Worm (Caenorhabditis elegans): ENCODE measurements around the gene Y25C1A.7.

Gene Y25C1A.7

DNA sequence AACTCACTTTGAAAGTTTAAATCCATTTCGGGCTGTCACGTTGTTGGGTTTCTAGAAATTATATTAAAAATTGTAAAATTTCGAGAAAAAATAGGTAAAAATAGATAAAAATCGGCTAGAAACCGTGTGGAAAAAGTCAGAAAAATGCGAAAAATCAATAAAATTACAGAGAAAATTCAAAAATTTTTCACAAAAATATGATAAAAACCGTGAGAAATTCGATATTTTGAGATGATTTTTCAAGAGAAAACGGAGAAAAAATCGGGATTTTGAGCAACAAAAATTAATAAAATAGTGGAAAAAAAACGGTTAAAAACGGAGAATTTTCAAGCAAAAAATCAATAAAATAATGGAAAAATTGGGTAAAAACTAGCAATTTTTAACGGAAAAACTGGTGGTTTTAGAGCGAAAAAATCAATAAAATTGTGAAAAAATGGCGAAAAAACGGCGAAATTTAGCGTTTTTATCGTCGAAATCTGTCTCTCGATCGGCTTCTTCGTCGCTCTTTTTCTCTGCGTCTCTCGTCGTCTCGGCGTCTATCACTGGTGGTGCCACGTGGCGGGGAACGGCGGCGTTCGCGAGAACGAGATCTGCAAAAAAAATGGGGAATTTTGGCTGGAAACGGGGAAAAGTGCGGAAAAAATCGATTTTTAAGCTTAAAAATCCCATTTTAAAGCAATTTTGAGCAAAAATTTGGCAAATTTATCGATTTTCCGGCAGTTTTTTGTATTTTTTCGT, at the start of gene Y25C1A.7:
Gene Y25C1A.7 (minus strand): TSS at position 51 of the 738 bp plus-strand sequence.
- no peak for TF ChIP-seq unc-62 (GFP tag; optimal IDR thresholded peaks at IDR 0.05)

- no peak for TF ChIP-seq unc-62 (GFP tag; optimal IDR thresholded peaks at IDR 0.05)
Measured at ce11 chrII:3118907-3119382, 48.1 kb upstream of the Y25C1A.7 start, which contains the start of gene T10D4.6. TSS of gene T10D4.6 (plus strand) at chrII:3119332.

DNA sequence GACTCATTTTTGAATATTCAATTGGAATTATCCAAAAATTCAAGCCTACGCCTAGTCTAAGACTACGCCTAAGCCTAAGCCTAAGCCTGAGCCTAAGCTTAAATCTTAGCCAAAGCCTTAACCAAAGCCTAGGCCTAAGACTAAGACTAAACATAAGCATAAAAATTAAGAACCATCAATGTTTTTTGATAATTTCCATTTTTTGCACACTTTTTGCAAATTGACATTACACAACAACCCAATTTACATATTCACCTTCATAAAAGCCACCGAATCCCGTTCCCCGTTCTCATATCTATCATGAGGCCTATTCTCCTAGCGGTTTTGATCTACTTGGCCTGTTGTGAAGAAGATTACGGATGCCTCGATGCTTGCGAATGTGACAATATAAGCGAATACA, 46.6 kb upstream of the Y25C1A.7 start, which contains the start of gene T10D4.7:
Gene T10D4.7 (plus strand): TSS at position 301 of the 400 bp plus-strand sequence.
- no peak for TF ChIP-seq unc-62 (GFP tag; optimal IDR thresholded peaks at IDR 0.05)

DNA sequence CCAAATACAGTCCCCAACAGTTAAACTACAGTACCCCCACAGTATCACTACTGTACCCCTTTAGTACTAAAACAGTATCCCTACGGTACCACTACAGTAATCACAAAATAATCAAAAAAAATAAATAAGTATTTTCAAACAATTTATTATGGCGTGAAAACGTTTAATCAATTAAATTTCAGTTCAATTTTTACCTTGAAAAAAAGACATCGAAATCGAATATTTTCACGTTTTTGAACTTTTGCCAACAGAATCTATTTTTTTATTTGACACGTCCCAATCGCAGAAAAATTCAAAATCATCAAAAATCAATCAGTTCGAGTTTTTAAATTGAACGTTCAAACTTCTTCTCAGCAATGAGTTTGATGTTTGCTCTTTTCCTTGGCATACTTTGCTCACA, 43.1 kb upstream of the Y25C1A.7 start, which contains the start of gene clec-123:
Gene clec-123 (plus strand): TSS at position 301 of the 400 bp plus-strand sequence.
- TF ChIP-seq unc-62 (GFP tag; optimal IDR thresholded peaks at IDR 0.05): no peak

DNA sequence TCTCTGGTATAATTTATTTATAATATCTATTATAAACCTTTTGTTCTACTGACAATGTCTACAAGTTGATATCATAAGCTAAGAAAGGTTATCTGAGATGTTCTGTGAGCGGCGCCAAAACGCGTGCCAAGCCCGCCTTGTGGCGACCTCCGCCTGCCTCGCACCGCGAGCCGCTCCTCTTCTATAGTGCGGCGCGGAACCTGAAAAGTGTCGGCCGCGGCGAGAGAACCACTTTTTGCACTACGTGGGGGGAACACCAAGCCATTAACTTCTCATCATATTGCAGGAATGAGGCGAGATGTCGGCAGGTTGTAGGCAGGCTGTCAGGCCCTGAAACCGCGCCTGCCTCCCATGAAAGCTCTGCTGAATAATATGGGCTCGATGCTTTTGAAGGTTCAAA, 42.4 kb upstream of the Y25C1A.7 start:
- TF ChIP-seq unc-62 (GFP tag; optimal IDR thresholded peaks at IDR 0.05): no peak

- no peak for TF ChIP-seq unc-62 (GFP tag; optimal IDR thresholded peaks at IDR 0.05)
Measured at ce11 chrII:3112313-3112712, 41.5 kb upstream of the Y25C1A.7 start, which contains the start of gene Y25C1A.2. TSS of gene Y25C1A.2 (plus strand) at chrII:3112613.

ce11 chrII:3111147-3111546, 40.3 kb upstream of the Y25C1A.7 start, which contains the start of gene Y25C1A.13:
TSS of gene Y25C1A.13 (minus strand) at chrII:3111247.
- TF ChIP-seq unc-62 (GFP tag; optimal IDR thresholded peaks at IDR 0.05): no peak

DNA sequence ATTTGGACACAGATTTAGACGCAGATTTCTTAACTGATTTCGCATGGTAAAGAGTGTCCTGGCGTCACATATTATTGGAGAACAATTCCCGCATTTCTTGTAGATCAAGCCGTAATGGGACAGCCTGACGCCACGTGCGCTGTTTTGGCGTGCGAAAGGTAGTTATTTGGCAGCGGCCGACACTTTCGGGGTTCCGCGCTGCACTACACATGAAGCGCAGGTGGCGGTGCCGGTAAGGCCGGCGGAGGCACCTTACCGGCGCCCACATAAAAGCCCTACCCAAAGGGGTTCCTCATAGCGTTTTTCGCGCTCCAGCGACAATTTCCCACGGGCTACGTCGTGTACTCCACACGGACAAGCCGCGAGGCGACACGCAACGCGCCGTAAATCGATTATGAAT, 39.2 kb upstream of the Y25C1A.7 start:
- TF ChIP-seq unc-62 (GFP tag; optimal IDR thresholded peaks at IDR 0.05): no peak

DNA sequence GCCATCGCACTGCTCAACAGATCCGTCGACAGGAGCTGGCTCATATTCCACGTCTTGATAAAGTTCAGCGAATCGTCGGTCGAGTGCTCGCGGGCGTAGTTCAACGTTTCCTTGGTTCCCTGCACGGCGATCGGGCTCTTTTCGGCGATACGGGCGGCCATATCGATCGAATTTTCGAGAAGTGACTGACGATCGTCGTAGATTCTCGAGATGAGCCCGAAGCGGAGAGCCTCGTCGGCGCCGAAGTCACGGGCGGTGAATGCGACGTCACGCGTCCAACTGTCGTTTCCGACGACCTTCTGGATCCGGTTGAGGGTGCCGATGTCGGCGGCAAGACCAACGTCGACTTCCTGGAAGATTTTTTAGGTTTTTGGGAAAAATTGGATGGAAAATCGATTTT, 38.7 kb upstream of the Y25C1A.7 start:
- TF ChIP-seq unc-62 (GFP tag; optimal IDR thresholded peaks at IDR 0.05): no peak

DNA sequence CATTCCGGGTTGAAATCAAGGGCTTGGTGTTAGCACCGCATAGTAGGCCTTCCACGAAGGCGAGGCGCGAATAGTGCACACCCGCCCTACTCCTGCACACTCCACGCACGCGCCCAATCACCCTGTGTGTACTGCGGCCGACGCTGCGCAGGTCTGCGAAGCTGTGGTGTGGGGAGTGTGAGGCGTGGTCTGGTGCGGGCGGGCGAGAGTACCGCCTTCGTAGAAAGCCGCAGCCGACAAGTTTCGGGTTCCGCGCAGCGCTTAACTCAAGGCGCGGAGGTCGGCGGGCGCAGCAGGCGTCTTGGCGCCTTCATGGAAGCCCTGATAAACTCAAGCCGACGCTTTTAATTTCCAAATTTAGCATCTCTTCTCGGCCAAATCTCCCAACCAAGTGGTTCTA, 37.2 kb upstream of the Y25C1A.7 start:
- TF ChIP-seq unc-62 (GFP tag; optimal IDR thresholded peaks at IDR 0.05): no peak

ce11 chrII:3105765-3106164, 34.9 kb upstream of the Y25C1A.7 start, which contains the start of gene clec-122:
TSS of gene clec-122 (plus strand) at chrII:3106065.
- no peak for TF ChIP-seq unc-62 (GFP tag; optimal IDR thresholded peaks at IDR 0.05)

ce11 chrII:3102018-3102417, 31.2 kb upstream of the Y25C1A.7 start, which contains the start of gene clec-121:
TSS of gene clec-121 (plus strand) at chrII:3102318.
- TF ChIP-seq unc-62 (GFP tag; optimal IDR thresholded peaks at IDR 0.05): no peak

ce11 chrII:3100546-3100945, 29.7 kb upstream of the Y25C1A.7 start, which contains the start of gene srg-24:
TSS of gene srg-24 (minus strand) at chrII:3100646.
- TF ChIP-seq unc-62 (GFP tag; optimal IDR thresholded peaks at IDR 0.05): no peak

- TF ChIP-seq unc-62 (GFP tag; optimal IDR thresholded peaks at IDR 0.05): no peak
Measured at ce11 chrII:3096857-3097256, 26.0 kb upstream of the Y25C1A.7 start, which contains the start of gene Y25C1A.14. TSS of gene Y25C1A.14 (minus strand) at chrII:3096957.

- no peak for TF ChIP-seq unc-62 (GFP tag; optimal IDR thresholded peaks at IDR 0.05)
Measured at ce11 chrII:3096060-3096459, 25.2 kb upstream of the Y25C1A.7 start, which contains the start of gene srg-23. TSS of gene srg-23 (minus strand) at chrII:3096160.

ce11 chrII:3093352-3093751, 22.5 kb upstream of the Y25C1A.7 start, which contains the start of gene srg-22:
TSS of gene srg-22 (minus strand) at chrII:3093452.
- TF ChIP-seq unc-62 (GFP tag; optimal IDR thresholded peaks at IDR 0.05): no peak

- no peak for TF ChIP-seq unc-62 (GFP tag; optimal IDR thresholded peaks at IDR 0.05)
Measured at ce11 chrII:3091268-3091667, 20.4 kb upstream of the Y25C1A.7 start, which contains the start of gene srg-21. TSS of gene srg-21 (minus strand) at chrII:3091368.
